Worm (Caenorhabditis elegans): ENCODE data around the gene ins-22.

ce11 chrIII:10069278-10069677 is 43.2 kb downstream of the ins-22 start, which contains the start of gene T16G12.6:
- TF ChIP-seq Y53F4B.3 (GFP tag; IDR thresholded peaks at IDR 0.05) (no peak), unc-62 (GFP tag; optimal IDR thresholded peaks at IDR 0.05) (no peak), nfya-1 (tag; optimal IDR thresholded peaks at IDR 0.05; ENCODE audit: borderline replicate concordance, insufficient read depth) (no peak), B0019.2 (GFP tag; conservative IDR thresholded peaks at IDR 0.05) (no peak), ama-1 (optimal IDR thresholded peaks at IDR 0.05) (no peak), ama-1 (GFP tag; optimal IDR thresholded peaks at IDR 0.05) (no peak), Y67H2A.10 (GFP tag; conservative IDR thresholded peaks at IDR 0.05) (no peak), madf-8 (GFP tag; conservative IDR thresholded peaks at IDR 0.05) (no peak), nhr-90 (tag; optimal IDR thresholded peaks at IDR 0.05) (no peak), K12H6.12 (tag; optimal IDR thresholded peaks at IDR 0.05) (no peak), zfh-2 (GFP tag; conservative IDR thresholded peaks at IDR 0.05) (no peak), ekl-4 (GFP tag; IDR thresholded peaks at IDR 0.05) (no peak), mel-28 (tag; optimal IDR thresholded peaks at IDR 0.05; ENCODE audit: borderline replicate concordance) (no peak), tbp1 (GFP tag; optimal IDR thresholded peaks at IDR 0.05) (no peak), snpc-3.4 (tag; optimal IDR thresholded peaks at IDR 0.05) (no peak)
